Fruit fly (Drosophila melanogaster): ENCODE measurements around the gene Osi15.

- no peak for TF ChIP-seq OdsH (GFP tag; optimal IDR thresholded peaks at IDR 0.05)
- no peak for TF ChIP-seq Dif (GFP tag; optimal IDR thresholded peaks at IDR 0.05; ENCODE audit: partially characterized antibody)
- TF ChIP-seq fru (GFP tag; optimal IDR thresholded peaks at IDR 0.05): no peak
- no peak for TF ChIP-seq lola (GFP tag; optimal IDR thresholded peaks at IDR 0.05)
- no peak for TF ChIP-seq Dfd (GFP tag; optimal IDR thresholded peaks at IDR 0.05)
- no peak for TF ChIP-seq Hnf4 (GFP tag; optimal IDR thresholded peaks at IDR 0.05)
- TF ChIP-seq h (GFP tag; optimal IDR thresholded peaks at IDR 0.05): no peak
- TF ChIP-seq pan (optimal IDR thresholded peaks at IDR 0.05): no peak
- TF ChIP-seq CrebA (GFP tag; optimal IDR thresholded peaks at IDR 0.05; ENCODE audit: borderline replicate concordance): no peak
- no peak for TF ChIP-seq woc (GFP tag; optimal IDR thresholded peaks at IDR 0.05)
- TF ChIP-seq Myc (optimal IDR thresholded peaks at IDR 0.05): no peak
- no peak for TF ChIP-seq tai (GFP tag; optimal IDR thresholded peaks at IDR 0.05)
These were observed 31.6 kb upstream of the Osi15 start for dm6 chr3R:6269986-6270385.
